Worm (Caenorhabditis elegans): ENCODE data around the gene hmgr-1.

The hmgr-1 gene

DNA sequence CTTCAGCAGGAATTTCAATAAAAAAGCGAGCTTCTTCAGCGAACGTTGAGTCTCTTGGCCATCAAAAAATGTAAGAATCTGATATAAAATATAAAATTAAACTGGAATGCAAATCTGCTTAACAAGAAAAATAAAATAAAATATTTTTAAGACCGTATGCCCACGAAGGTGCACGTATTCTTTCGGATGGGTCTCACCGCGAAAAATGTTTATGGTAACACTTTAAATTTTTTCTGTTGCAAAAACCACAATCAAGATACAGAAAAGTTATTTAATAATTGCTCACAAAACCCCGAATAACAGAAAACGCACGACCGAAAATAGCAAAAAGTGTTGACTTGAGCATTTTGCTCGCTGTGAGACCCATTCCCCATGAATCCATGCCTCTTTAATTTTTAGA is 20.2 kb upstream of the hmgr-1 start:
- no peak for TF ChIP-seq egl-13 (tag; optimal IDR thresholded peaks at IDR 0.05)

DNA sequence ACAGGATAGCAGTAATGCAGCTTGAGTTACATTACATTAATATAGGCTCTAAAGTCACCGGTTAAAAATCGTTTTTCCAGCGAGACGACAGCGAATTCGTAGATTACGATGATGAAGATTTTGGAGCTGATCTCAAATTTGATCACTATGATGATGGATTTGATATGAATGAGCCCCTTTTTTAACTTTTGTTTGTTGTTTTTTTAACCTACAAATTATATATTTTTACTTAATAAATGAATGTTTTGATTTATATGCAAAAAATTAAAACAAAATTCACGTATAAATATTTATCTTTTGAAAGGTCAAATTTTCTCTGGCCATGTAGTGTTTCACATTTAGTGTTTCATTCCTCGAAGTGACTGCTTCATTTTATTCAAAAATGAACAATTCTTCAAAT is 15.9 kb upstream of the hmgr-1 start, which contains the start of gene F08F8.6:
Gene F08F8.6 (plus strand): TSS at position 301 of the 400 bp plus-strand sequence.
- TF ChIP-seq efl-1 (optimal IDR thresholded peaks at IDR 0.05), result no peak
- peak in 1 of 2 experiments; percentile 62 for TF ChIP-seq efl-1 (GFP tag; optimal IDR thresholded peaks at IDR 0.05 in 1 of 2)
- TF ChIP-seq Y116A8C.19 (tag; optimal IDR thresholded peaks at IDR 0.05; ENCODE audit: borderline replicate concordance), result no peak
- TF ChIP-seq ets-5 (GFP tag; IDR thresholded peaks at IDR 0.05), result no peak

DNA sequence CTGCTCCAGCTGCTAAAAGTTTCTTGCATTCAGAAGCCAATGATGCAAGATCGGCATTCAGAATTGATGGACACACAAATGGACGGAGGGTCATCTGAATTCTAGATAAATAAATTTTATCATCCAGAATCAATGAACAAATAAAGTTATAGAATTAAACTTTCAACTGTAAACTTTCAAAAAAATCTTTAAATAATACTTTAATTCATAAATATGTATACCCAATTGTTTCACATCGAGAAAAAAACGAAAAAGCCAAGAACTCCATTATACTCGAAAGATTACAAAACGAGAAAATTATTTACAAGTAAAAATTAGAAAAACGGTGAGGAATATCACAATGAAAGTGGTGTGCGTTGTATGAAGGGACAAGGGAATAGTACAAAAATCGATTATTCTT is 12.2 kb upstream of the hmgr-1 start, which contains the start of gene F08F8.7:
Gene F08F8.7 (minus strand): TSS at position 101 of the 400 bp plus-strand sequence.
- TF ChIP-seq nhr-19 (GFP tag; conservative IDR thresholded peaks at IDR 0.05), result no peak
- no peak for TF ChIP-seq lsy-2 (tag; optimal IDR thresholded peaks at IDR 0.05)
- TF ChIP-seq nhr-11 (tag; optimal IDR thresholded peaks at IDR 0.05), result no peak
- TF ChIP-seq ama-1 (optimal IDR thresholded peaks at IDR 0.05), result no peak
- no peak for TF ChIP-seq nhr-84 (tag; optimal IDR thresholded peaks at IDR 0.05)
- TF ChIP-seq efl-1 (optimal IDR thresholded peaks at IDR 0.05), result no peak
- TF ChIP-seq efl-1 (GFP tag; optimal IDR thresholded peaks at IDR 0.05 in 1 of 2), result no peak
- no peak for TF ChIP-seq pag-3 (tag; optimal IDR thresholded peaks at IDR 0.05; ENCODE audit: borderline replicate concordance, insufficient read depth)
- no peak for TF ChIP-seq C16A3.4 (tag; optimal IDR thresholded peaks at IDR 0.05)
- TF ChIP-seq C34B4.2 (tag; optimal IDR thresholded peaks at IDR 0.05), result no peak
- TF ChIP-seq swsn-7 (tag; optimal IDR thresholded peaks at IDR 0.05), result no peak
- no peak for TF ChIP-seq ets-5 (GFP tag; IDR thresholded peaks at IDR 0.05)
- TF ChIP-seq irx-1 (tag; optimal IDR thresholded peaks at IDR 0.05), result no peak
- no peak for TF ChIP-seq nhr-71 (tag; optimal IDR thresholded peaks at IDR 0.05)
- TF ChIP-seq egl-27 (tag; optimal IDR thresholded peaks at IDR 0.05), result no peak
- TF ChIP-seq mdl-1 (tag; optimal IDR thresholded peaks at IDR 0.05), result no peak
- TF ChIP-seq sptf-1 (tag; optimal IDR thresholded peaks at IDR 0.05), result no peak
- TF ChIP-seq Y116A8C.19 (tag; optimal IDR thresholded peaks at IDR 0.05; ENCODE audit: borderline replicate concordance), result no peak
- no peak for TF ChIP-seq egl-13 (tag; optimal IDR thresholded peaks at IDR 0.05)

DNA sequence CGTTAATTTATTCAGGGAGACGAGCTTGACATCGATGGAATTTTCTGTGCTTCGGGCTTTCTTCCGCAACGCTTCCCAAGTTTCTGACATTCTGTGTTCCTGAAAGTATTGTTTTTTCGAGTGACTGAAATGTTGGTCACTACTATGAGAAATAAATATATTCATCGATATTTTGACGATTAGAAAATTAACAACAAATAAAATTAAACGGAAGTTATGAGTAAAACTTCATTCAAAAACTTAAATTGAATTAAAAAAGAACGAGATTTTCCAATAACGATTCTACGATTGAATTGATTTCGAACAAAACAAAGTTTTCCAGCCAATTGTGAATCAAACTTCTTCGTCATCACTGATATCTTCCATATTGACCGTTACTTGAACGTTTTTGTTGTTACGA is 10.2 kb upstream of the hmgr-1 start, which contains the start of gene gos-28:
Gene gos-28 (minus strand): TSS at position 101 of the 400 bp plus-strand sequence.
- TF ChIP-seq nhr-20 (tag; optimal IDR thresholded peaks at IDR 0.05) (no peak), ceh-63 (GFP tag; optimal IDR thresholded peaks at IDR 0.05) (no peak), nhr-11 (tag; optimal IDR thresholded peaks at IDR 0.05) (no peak), irx-1 (tag; optimal IDR thresholded peaks at IDR 0.05) (no peak), lin-35 (GFP tag; optimal IDR thresholded peaks at IDR 0.05) (no peak), F16B12.6 (tag; optimal IDR thresholded peaks at IDR 0.05) (no peak), aly-2 (tag; optimal IDR thresholded peaks at IDR 0.05) (no peak), fkh-10 (GFP tag; optimal IDR thresholded peaks at IDR 0.05) (no peak), ets-5 (GFP tag; IDR thresholded peaks at IDR 0.05) (no peak), ces-1 (GFP tag; optimal IDR thresholded peaks at IDR 0.05) (no peak), mab-9 (GFP tag; IDR thresholded peaks at IDR 0.05) (no peak), ztf-11 (tag; optimal IDR thresholded peaks at IDR 0.05) (no peak), nhr-84 (tag; optimal IDR thresholded peaks at IDR 0.05) (no peak), lin-39 (tag; optimal IDR thresholded peaks at IDR 0.05) (no peak), dpl-1 (GFP tag; optimal IDR thresholded peaks at IDR 0.05) (no peak), nhr-47 (tag; optimal IDR thresholded peaks at IDR 0.05) (no peak), C16A3.4 (tag; optimal IDR thresholded peaks at IDR 0.05) (no peak), nhr-76 (tag; optimal IDR thresholded peaks at IDR 0.05) (no peak), mep-1 (tag; optimal IDR thresholded peaks at IDR 0.05) (no peak), aha-1 (tag; optimal IDR thresholded peaks at IDR 0.05) (no peak)

DNA sequence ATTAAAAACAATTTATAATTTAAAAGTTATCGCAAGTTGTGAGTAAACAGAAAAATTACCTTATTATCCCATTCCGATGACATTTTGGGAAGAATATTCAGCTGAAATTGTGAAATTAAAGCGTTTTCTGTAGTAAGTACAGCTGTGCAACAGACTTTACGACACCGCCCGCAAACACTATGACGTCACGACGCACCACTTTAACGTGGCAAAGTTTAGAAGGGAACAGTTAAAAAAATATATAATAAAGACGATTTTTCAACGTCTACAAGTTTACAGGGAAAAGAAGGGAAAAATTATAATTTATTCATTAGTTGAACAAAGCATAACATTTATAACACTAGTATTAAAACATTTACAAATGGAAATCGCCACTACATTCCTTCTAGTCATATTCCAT is 5.4 kb upstream of the hmgr-1 start, which contains the start of gene F08F8.9:
Gene F08F8.9 (minus strand): TSS at position 101 of the 400 bp plus-strand sequence.
- TF ChIP-seq elt-3 (tag; optimal IDR thresholded peaks at IDR 0.05) (no peak), lin-35 (GFP tag; optimal IDR thresholded peaks at IDR 0.05) (peak in 1 of 2 experiments; percentile 1), F16B12.6 (tag; optimal IDR thresholded peaks at IDR 0.05) (peak; percentile 45)
